Fruit fly (Drosophila melanogaster) whole organism, adult: ENCODE results near the gene CG6937.

Experiments used
- CG11617 ChIP-seq: fragments of 200-800 bp; sonication (Bioruptor generic); optimal IDR thresholded peaks from 2 replicates; lab custom pipeline; 2017; ENCODE audit warnings: mild to moderate bottlenecking, missing biosample characterization, missing genetic modification reagents, missing genetic modification characterization
- CG12768 ChIP-seq: fragments of 200-800 bp; sonication (Bioruptor generic); optimal IDR thresholded peaks from 2 replicates; lab custom pipeline; 2017; ENCODE audit warnings: missing biosample characterization, missing genetic modification characterization, mild to moderate bottlenecking, moderate library complexity, missing genetic modification reagents
- CG14711 ChIP-seq: fragments of 200-800 bp; sonication (Bioruptor generic); optimal IDR thresholded peaks from 2 replicates; lab custom pipeline; 2018; ENCODE audit warnings: missing biosample characterization, mild to moderate bottlenecking, missing genetic modification characterization, moderate library complexity
- CG1620 ChIP-seq: fragments of 200-800 bp; sonication (Bioruptor generic); optimal IDR thresholded peaks from 2 replicates; lab custom pipeline; 2016; ENCODE audit warnings: missing biosample characterization, missing genetic modification characterization
- CG33017 ChIP-seq: fragments of 200-800 bp; sonication (Bioruptor generic); optimal IDR thresholded peaks from 2 replicates; lab custom pipeline; 2018; ENCODE audit warnings: missing biosample characterization, mild to moderate bottlenecking, missing genetic modification characterization, moderate library complexity
- CG5204 ChIP-seq: fragments of 200-800 bp; sonication (Bioruptor generic); optimal IDR thresholded peaks from 2 replicates; lab custom pipeline; 2016; ENCODE audit warnings: missing biosample characterization, missing genetic modification characterization
- CG7045 ChIP-seq: fragments of 200-800 bp; sonication (Bioruptor generic); optimal IDR thresholded peaks from 2 replicates; lab custom pipeline; 2017; ENCODE audit warnings: missing biosample characterization, mild to moderate bottlenecking, missing genetic modification characterization
- CG7101 ChIP-seq: fragments of 200-800 bp; sonication (Bioruptor generic); optimal IDR thresholded peaks from 2 replicates; lab custom pipeline; 2018; ENCODE audit warnings: missing biosample characterization, mild to moderate bottlenecking, missing genetic modification characterization, moderate library complexity
- Clk ChIP-seq: fragments of 200-800 bp; sonication (Bioruptor generic); optimal IDR thresholded peaks from 2 replicates; lab custom pipeline; 2017; ENCODE audit warnings: missing biosample characterization, missing genetic modification characterization
- Crg-1 ChIP-seq: fragments of 200-800 bp; sonication (Bioruptor generic); optimal IDR thresholded peaks from 2 replicates; lab custom pipeline; 2016; ENCODE audit warnings: missing biosample characterization, missing genetic modification characterization
- Hr96 ChIP-seq: fragments of 200-800 bp; sonication (Bioruptor generic); optimal IDR thresholded peaks from 2 replicates; lab custom pipeline; 2016; ENCODE audit warnings: missing biosample characterization, missing genetic modification characterization
- Mnt ChIP-seq: fragments of 200-800 bp; sonication (Bioruptor generic); optimal IDR thresholded peaks from 2 replicates; lab custom pipeline; 2016; ENCODE audit warnings: missing biosample characterization, mild to moderate bottlenecking, missing genetic modification characterization
- bab1 ChIP-seq: fragments of 200-800 bp; sonication (Bioruptor generic); optimal IDR thresholded peaks from 3 replicates; lab custom pipeline; 2019; ENCODE audit warnings: missing biosample characterization, mild to moderate bottlenecking, missing genetic modification characterization, moderate library complexity
- cic ChIP-seq: fragments of 200-800 bp; sonication (Bioruptor generic); optimal IDR thresholded peaks from 2 replicates; lab custom pipeline; 2017; ENCODE audit warnings: missing biosample characterization, mild to moderate bottlenecking, missing genetic modification characterization, moderate library complexity
- cnc ChIP-seq, 2 experiments: fragments of >200 bp; optimal IDR thresholded peaks; 2 replicates each; lab custom pipeline; 2017
- kay ChIP-seq: fragments of 200-800 bp; sonication (Bioruptor generic); peaks from one replicate; lab custom pipeline; 2016; ENCODE audit warnings: missing biosample characterization, missing genetic modification characterization, borderline replicate concordance
- ovo ChIP-seq: fragments of 200-800 bp; sonication (Bioruptor generic); optimal IDR thresholded peaks from 2 replicates; lab custom pipeline; 2016; ENCODE audit warnings: missing biosample characterization, missing genetic modification characterization
- pad ChIP-seq: fragments of 200-800 bp; sonication (Bioruptor generic); optimal IDR thresholded peaks from 3 replicates; lab custom pipeline; 2017; ENCODE audit warnings: missing biosample characterization, missing genetic modification characterization, mild to moderate bottlenecking, moderate library complexity, missing genetic modification reagents
- tj ChIP-seq: fragments of 200-800 bp; sonication (Bioruptor generic); optimal IDR thresholded peaks from 3 replicates; lab custom pipeline; 2017; ENCODE audit warnings: missing biosample characterization, mild to moderate bottlenecking, missing genetic modification characterization, moderate library complexity
- toe ChIP-seq: fragments of 200-800 bp; sonication (Bioruptor generic); optimal IDR thresholded peaks from 2 replicates; lab custom pipeline; 2016; ENCODE audit warnings: missing biosample characterization, missing genetic modification characterization

Gene CG6937

dm6 chr3R:22546017-22546416 is 38.6 kb upstream of the CG6937 start:
- TF ChIP-seq pad, result no peak
- peak; percentile 28 for TF ChIP-seq cic (GFP tag; lab: Kevin White, UChicago)

DNA sequence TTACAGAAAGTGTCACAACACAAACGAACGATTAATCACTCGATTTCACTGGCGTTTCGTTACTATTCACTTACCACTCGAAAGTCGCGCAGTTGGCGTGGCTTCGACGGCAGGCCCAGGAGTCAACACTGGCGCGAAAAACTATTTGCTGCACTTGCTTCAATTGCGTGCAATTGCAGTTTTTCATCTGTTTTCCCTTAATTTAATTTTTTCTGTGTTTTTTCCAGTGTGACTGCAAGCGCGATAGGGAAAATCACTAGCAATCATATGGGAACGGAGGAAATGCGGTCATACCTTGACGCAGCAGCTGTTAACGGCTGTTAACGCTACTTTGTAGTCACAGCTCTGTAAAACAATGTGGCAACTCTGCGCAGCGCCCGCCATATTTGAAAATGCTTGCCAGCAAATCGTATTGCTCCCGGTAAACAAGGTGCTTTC is 37.0 kb upstream of the CG6937 start, which contains the start of gene AdipoR:
AdipoR (minus strand) TSS at position 262 of the 438 bp plus-strand sequence.
- TF ChIP-seq kay (no peak), Hr96 (peak; percentile 48), Mnt (GFP tag; lab: Kevin White, UChicago) (peak; percentile 76), Crg-1 (no peak), bab1 (peak; percentile 60), CG14711 (tag; lab: Kevin White, UChicago) (no peak), toe (GFP tag; lab: Kevin White, UChicago) (no peak), CG1620 (GFP tag; lab: Kevin White, UChicago) (peak; percentile 36), CG7101 (no peak), Clk (GFP tag; lab: Kevin White, UChicago) (no peak), CG5204 (GFP tag; lab: Kevin White, UChicago) (no peak), CG11617 (GFP tag; lab: Kevin White, UChicago) (peak; percentile 52), cic (GFP tag; lab: Kevin White, UChicago) (peak; percentile 33), cnc (optimal IDR thresholded peaks at IDR 0.05; lab: Kevin White, UChicago) (no peak), ovo (peak; percentile 56), pad (no peak), CG12768 (GFP tag; lab: Kevin White, UChicago) (peak; percentile 17), CG33017 (no peak), tj (GFP tag; lab: Kevin White, UChicago) (peak; percentile 50), CG7045 (GFP tag; lab: Kevin White, UChicago) (peak; percentile 26)

dm6 chr3R:22550306-22550812 is 34.2 kb upstream of the CG6937 start, which contains the start of gene bond:
Gene bond, plus strand, starts transcription at chr3R:22550680.
- TF ChIP-seq CG7101, result no peak
- peak; percentile 87 for TF ChIP-seq tj (GFP tag; lab: Kevin White, UChicago)

dm6 chr3R:22552686-22553085 is 31.9 kb upstream of the CG6937 start:
- TF ChIP-seq cnc (optimal IDR thresholded peaks at IDR 0.05; lab: Kevin White, UChicago) (no peak), tj (GFP tag; lab: Kevin White, UChicago) (peak; percentile 98)

DNA sequence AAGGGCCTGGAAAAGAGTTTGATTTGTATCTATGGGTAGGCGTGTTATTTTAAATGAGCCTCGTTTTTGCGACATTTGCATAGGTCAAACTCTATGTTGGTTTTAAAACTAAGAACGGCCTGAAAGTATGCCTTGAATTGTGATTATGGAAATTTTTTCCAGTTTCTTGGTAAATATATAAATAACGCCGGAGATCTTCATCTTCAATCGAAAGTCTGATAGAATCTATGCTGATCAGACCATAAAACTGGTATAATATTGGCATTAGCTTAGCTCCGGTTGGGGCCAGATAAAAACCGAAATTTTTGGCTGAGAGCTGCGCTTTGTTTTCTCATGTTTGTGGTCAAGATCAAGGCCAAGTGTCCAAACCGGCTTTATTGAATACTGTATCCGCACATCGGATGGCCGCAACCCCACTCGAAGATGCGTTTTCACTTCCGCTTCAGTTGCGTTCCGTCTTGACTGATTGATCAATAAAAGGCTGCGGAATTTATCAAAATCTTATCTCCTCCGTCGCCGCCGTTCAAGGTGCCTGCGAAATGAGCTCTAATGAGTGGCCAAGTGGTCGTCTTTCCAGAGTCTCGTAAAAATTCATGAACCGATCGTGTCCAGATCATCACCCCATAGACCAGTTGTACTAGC is 27.4 kb upstream of the CG6937 start:
- no peak for TF ChIP-seq cic (GFP tag; lab: Kevin White, UChicago)
- no peak for TF ChIP-seq CG7045 (GFP tag; lab: Kevin White, UChicago)
- TF ChIP-seq cnc (optimal IDR thresholded peaks at IDR 0.05; lab: Kevin White, UChicago), result no peak
- no peak for TF ChIP-seq Crg-1
- no peak for TF ChIP-seq CG14711 (tag; lab: Kevin White, UChicago)
- TF ChIP-seq kay, result no peak
- no peak for TF ChIP-seq CG1620 (GFP tag; lab: Kevin White, UChicago)
- no peak for TF ChIP-seq pad
- TF ChIP-seq bab1, result no peak
- no peak for TF ChIP-seq CG7101
- TF ChIP-seq Mnt (GFP tag; lab: Kevin White, UChicago), result no peak
- TF ChIP-seq Hr96, result no peak
- no peak for TF ChIP-seq CG5204 (GFP tag; lab: Kevin White, UChicago)

- no peak for TF ChIP-seq Hr96
Measured at dm6 chr3R:22558398-22558797, 26.2 kb upstream of the CG6937 start.

dm6 chr3R:22560224-22560623 is 24.3 kb upstream of the CG6937 start:
- TF ChIP-seq CG12768 (GFP tag; lab: Kevin White, UChicago) (no peak), CG5204 (GFP tag; lab: Kevin White, UChicago) (no peak), Clk (GFP tag; lab: Kevin White, UChicago) (no peak), CG33017 (no peak), kay (no peak), CG1620 (GFP tag; lab: Kevin White, UChicago) (no peak), Crg-1 (no peak), tj (GFP tag; lab: Kevin White, UChicago) (no peak), CG7101 (no peak), Mnt (GFP tag; lab: Kevin White, UChicago) (no peak), toe (GFP tag; lab: Kevin White, UChicago) (no peak), cnc (optimal IDR thresholded peaks at IDR 0.05; lab: Kevin White, UChicago) (no peak), CG7045 (GFP tag; lab: Kevin White, UChicago) (no peak), CG11617 (GFP tag; lab: Kevin White, UChicago) (no peak), pad (no peak)

dm6 chr3R:22562502-22562901 is 22.1 kb upstream of the CG6937 start, which contains the start of gene sit:
Gene sit, minus strand, starts transcription at chr3R:22562572.
- TF ChIP-seq kay, result no peak
